Fruit fly (Drosophila melanogaster): ENCODE measurements around the gene CG10650.

The CG10650 gene

dm6 chr2L:18957142-18957674 is 38.5 kb downstream of the CG10650 start, which contains the start of gene Bhmt (continued):
- TF ChIP-seq usp (GFP tag; optimal IDR thresholded peaks at IDR 0.05) (no peak), Hr78 (GFP tag; optimal IDR thresholded peaks at IDR 0.05) (no peak), CG7271 (tag; optimal IDR thresholded peaks at IDR 0.05) (no peak), sisA (GFP tag; IDR thresholded peaks at IDR 0.05) (no peak; the same call in 1 of the 2 replicates), Atf-2 (GFP tag; optimal IDR thresholded peaks at IDR 0.05) (no peak), HLH3B (GFP tag; IDR thresholded peaks at IDR 0.05) (peak; percentile 68), Hr51 (GFP tag; optimal IDR thresholded peaks at IDR 0.05) (no peak), CG31365 (tag; optimal IDR thresholded peaks at IDR 0.05) (no peak), CG9437 (GFP tag; optimal IDR thresholded peaks at IDR 0.05) (peak; percentile 35), CG17361 (GFP tag; IDR thresholded peaks at IDR 0.05) (peak; percentile 74), CG11085 (GFP tag; IDR thresholded peaks at IDR 0.05) (peak; percentile 55; the same call in 1 of the 2 replicates), zfh1 (GFP tag; IDR thresholded peaks at IDR 0.05) (peak; percentile 65; the same call in 2 of the 3 replicates), CG8924 (tag; optimal IDR thresholded peaks at IDR 0.05) (peak; percentile 74), CG5180 (GFP tag; optimal IDR thresholded peaks at IDR 0.05) (no peak), CG1529 (GFP tag; optimal IDR thresholded peaks at IDR 0.05) (no peak), wor (GFP tag; IDR thresholded peaks at IDR 0.05) (no peak), CG10979 (tag; optimal IDR thresholded peaks at IDR 0.05) (peak; percentile 41), disco-r (GFP tag; optimal IDR thresholded peaks at IDR 0.05) (no peak), oc (tag; optimal IDR thresholded peaks at IDR 0.05) (no peak), CG4424 (GFP tag; optimal IDR thresholded peaks at IDR 0.05) (peak; percentile 45), CG2120 (GFP tag; optimal IDR thresholded peaks at IDR 0.05) (peak; percentile 59), dimm (GFP tag; IDR thresholded peaks at IDR 0.05) (no peak), CG43689 (GFP tag; IDR thresholded peaks at IDR 0.05) (no peak), dmrt11E (tag; optimal IDR thresholded peaks at IDR 0.05) (peak; percentile 9), ro (GFP tag; IDR thresholded peaks at IDR 0.05) (no peak), CG7928 (GFP tag; optimal IDR thresholded peaks at IDR 0.05) (peak; percentile 6), Ptx1 (GFP tag; IDR thresholded peaks at IDR 0.05) (peak; percentile 78), Atf3 (GFP tag; optimal IDR thresholded peaks at IDR 0.05) (no peak), CG1602 (GFP tag; optimal IDR thresholded peaks at IDR 0.05) (peak; percentile 20), pzg (GFP tag; optimal IDR thresholded peaks at IDR 0.05) (peak; percentile 4), CG9609 (GFP tag; optimal IDR thresholded peaks at IDR 0.05) (no peak), Deaf1 (tag; optimal IDR thresholded peaks at IDR 0.05) (no peak), CG34224 (GFP tag; IDR thresholded peaks at IDR 0.05; ENCODE audit: partially characterized antibody) (no peak), CG7963 (GFP tag; IDR thresholded peaks at IDR 0.05; ENCODE audit: partially characterized antibody) (no peak), CG12219 (GFP tag; optimal IDR thresholded peaks at IDR 0.05) (peak; percentile 14), E2f2 (GFP tag; IDR thresholded peaks at IDR 0.05) (peak; percentile 34; the same call in 1 of the 2 replicates), bigmax (GFP tag; optimal IDR thresholded peaks at IDR 0.05) (no peak), H2.0 (GFP tag; IDR thresholded peaks at IDR 0.05) (peak; percentile 71), knrl (GFP tag; IDR thresholded peaks at IDR 0.05; ENCODE audit: partially characterized antibody) (no peak), run (tag; optimal IDR thresholded peaks at IDR 0.05) (peak; percentile 21), Vsx1 (GFP tag; optimal IDR thresholded peaks at IDR 0.05) (peak; percentile 35), gcm2 (GFP tag; optimal IDR thresholded peaks at IDR 0.05) (no peak), CG33213 (GFP tag; optimal IDR thresholded peaks at IDR 0.05) (no peak), Six4 (GFP tag; optimal IDR thresholded peaks at IDR 0.05) (peak; percentile 31), pita (GFP tag; optimal IDR thresholded peaks at IDR 0.05) (no peak), CG11456 (GFP tag; IDR thresholded peaks at IDR 0.05) (peak; percentile 75), CG2202 (tag; optimal IDR thresholded peaks at IDR 0.05) (no peak), CG17359 (tag; optimal IDR thresholded peaks at IDR 0.05) (peak; percentile 56), Side (GFP tag; optimal IDR thresholded peaks at IDR 0.05) (no peak), sd (tag; optimal IDR thresholded peaks at IDR 0.05) (peak; percentile 84), Ravus (GFP tag; IDR thresholded peaks at IDR 0.05) (peak; percentile 47)

Measured in whole organism, embryonic.